1 fruit fly cellular context compared by ENCODE assay signal in genomic region chr3L:21054188-21054893, dm6.
A peak's percentile ranks its signal among the peaks of the same experiment; 100 is the strongest.
TF ChIP-seq lines count a peak whose summit lies in the region.

No protein-coding gene starts in this region.

TF ChIP-seq in whole organism, embryonic, 481 proteins besides CTCF, POLR2A, EP300 and RAD21 (continued from another document):
- TF ChIP-seq CG1233 (GFP tag; optimal IDR thresholded peaks at IDR 0.05; lab: Kevin White, UChicago) (no peak), Ssrp (tag; optimal IDR thresholded peaks at IDR 0.05; lab: Kevin White, UChicago) (no peak), nau (GFP tag; optimal IDR thresholded peaks at IDR 0.05; lab: Kevin White, UChicago) (no peak), kni (GFP tag; optimal IDR thresholded peaks at IDR 0.05; lab: Kevin White, UChicago) (peak; percentile 36)
TF ChIP-seq in whole organism, embryonic: peak in this region for 24.
